Fruit fly (Drosophila melanogaster) S2 (cell line): ENCODE measurements around the gene CG5510.

Source experiments
- CG8478 ChIP-seq: fragments of >200 bp; optimal IDR thresholded peaks from 2 replicates; lab custom pipeline; 2018
- CTCF ChIP-seq, 2 experiments: fragments of >200 bp; optimal IDR thresholded peaks; 2 replicates each; lab custom pipeline; 2018

DNA sequence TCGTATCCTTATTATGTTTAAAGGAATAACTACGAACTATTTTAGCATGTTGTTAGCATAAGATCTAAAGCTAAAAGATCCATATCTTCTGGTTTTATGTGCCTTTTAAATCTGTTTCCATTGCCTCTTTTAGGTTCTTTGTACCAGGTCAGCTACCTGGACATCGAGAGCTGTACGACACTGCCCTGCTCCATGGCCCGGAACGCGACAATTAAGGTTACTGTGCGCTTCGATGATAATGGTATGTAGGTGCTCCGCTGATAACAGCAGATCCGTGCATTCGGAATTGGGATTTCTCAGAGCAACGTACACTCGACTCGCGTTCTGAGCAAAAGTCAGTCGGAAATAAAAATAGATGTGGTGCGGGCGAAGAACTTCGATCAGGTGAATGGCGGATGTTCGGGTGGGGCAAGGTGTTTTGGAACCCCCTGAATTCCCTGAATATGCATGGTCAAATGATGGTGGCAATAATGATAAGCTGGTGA is 29.7 kb downstream of the CG5510 start:
- TF ChIP-seq CG8478: no peak
- TF ChIP-seq CTCF (optimal IDR thresholded peaks at IDR 0.05; lab: Kevin White, UChicago): no peak
